Worm (Caenorhabditis elegans) whole organism, L2 larva: ENCODE data around the gene feh-1.

Source experiments
- C34F6.9 ChIP-seq: fragments of 150-350 bp; optimal IDR thresholded peaks from 2 replicates; lab custom pipeline; 2014; ENCODE audit warnings: missing biosample characterization, missing genetic modification characterization
- F13H6.1 ChIP-seq: sonication (generic microtip); optimal IDR thresholded peaks from 2 replicates; lab custom pipeline; 2016; ENCODE audit warnings: missing genetic modification characterization, missing compliant biosample characterization
- alr-1 ChIP-seq: fragments of 150-350 bp; optimal IDR thresholded peaks from 2 replicates; lab custom pipeline; 2014; ENCODE audit warnings: missing biosample characterization, missing genetic modification characterization
- ama-1 ChIP-seq: fragments of 150-350 bp; optimal IDR thresholded peaks from 2 replicates; lab custom pipeline; 2018; ENCODE audit warnings: inconsistent platforms
- ceh-16 ChIP-seq: fragments of 150-350 bp; optimal IDR thresholded peaks from 2 replicates; lab custom pipeline; 2014; ENCODE audit warnings: missing biosample characterization, missing genetic modification characterization
- ceh-82 ChIP-seq: fragments of 150-350 bp; optimal IDR thresholded peaks from 2 replicates; lab custom pipeline; 2014; ENCODE audit warnings: missing biosample characterization, missing genetic modification characterization
- dmd-4 ChIP-seq: sonication (generic microtip); optimal IDR thresholded peaks from 2 replicates; lab custom pipeline; 2017; ENCODE audit warnings: missing biosample characterization, missing genetic modification characterization
- elt-3 ChIP-seq: sonication (generic microtip); optimal IDR thresholded peaks from 2 replicates; lab custom pipeline; 2017; ENCODE audit warnings: missing biosample characterization, missing genetic modification characterization
- nhr-12 ChIP-seq: fragments of 150-350 bp; optimal IDR thresholded peaks from 2 replicates; lab custom pipeline; 2014; ENCODE audit warnings: missing biosample characterization, missing genetic modification characterization
- nhr-23 ChIP-seq: fragments of 150-350 bp; optimal IDR thresholded peaks from 2 replicates; lab custom pipeline; 2014; ENCODE audit warnings: missing biosample characterization, missing genetic modification reagents, missing genetic modification characterization
- nhr-237 ChIP-seq: fragments of 150-350 bp; optimal IDR thresholded peaks from 2 replicates; lab custom pipeline; 2014; ENCODE audit warnings: missing biosample characterization, missing genetic modification characterization
- nhr-77 ChIP-seq: fragments of 150-350 bp; optimal IDR thresholded peaks from 2 replicates; lab custom pipeline; 2014; ENCODE audit warnings: missing biosample characterization, missing genetic modification characterization
- skn-1 ChIP-seq: sonication (generic microtip); optimal IDR thresholded peaks from 2 replicates; lab custom pipeline; 2017; ENCODE audit warnings: missing biosample characterization, missing genetic modification characterization
- unc-39 ChIP-seq: fragments of 150-350 bp; optimal IDR thresholded peaks from 2 replicates; lab custom pipeline; 2014; ENCODE audit warnings: missing biosample characterization, missing genetic modification characterization

DNA sequence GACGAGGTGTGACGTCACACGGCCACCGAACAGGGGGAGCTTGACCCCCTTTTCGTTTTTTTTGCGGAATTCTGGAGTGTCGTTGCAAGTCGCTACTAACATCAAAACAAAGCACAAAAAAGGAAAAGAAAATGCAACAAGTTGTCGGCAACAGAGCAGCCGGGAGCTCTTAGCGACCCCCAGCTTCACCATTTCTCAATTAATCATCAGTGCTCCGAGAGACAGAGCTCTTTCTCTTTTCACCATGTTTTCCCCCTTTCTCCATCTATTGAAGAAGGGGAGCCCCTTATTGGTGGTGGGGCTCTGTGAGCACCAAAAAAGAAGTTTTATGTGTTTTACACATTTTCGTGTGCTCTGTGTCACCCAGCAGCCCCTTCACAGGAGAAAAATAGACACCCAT, 3.9 kb downstream of the feh-1 start:
- TF ChIP-seq nhr-23 (tag; lab: Kevin White, UChicago) (no peak), nhr-12 (no peak), nhr-237 (no peak), alr-1 (tag; lab: Kevin White, UChicago) (no peak), skn-1 (tag; lab: Kevin White, UChicago) (no peak), ceh-16 (tag; lab: Kevin White, UChicago) (no peak), nhr-77 (tag; lab: Kevin White, UChicago) (no peak), unc-39 (tag; lab: Kevin White, UChicago) (no peak), ama-1 (lab: Kevin White, UChicago) (no peak), C34F6.9 (tag; lab: Kevin White, UChicago) (no peak), elt-3 (tag; lab: Kevin White, UChicago) (no peak), dmd-4 (tag; lab: Kevin White, UChicago) (no peak), F13H6.1 (tag; lab: Kevin White, UChicago) (no peak), ceh-82 (tag; lab: Kevin White, UChicago) (no peak)
